Fruit fly (Drosophila melanogaster) ovary, adult (tissue): ENCODE results near the gene nwk.

Experiments used
- CG17801 ChIP-seq: fragments of 200-800 bp; optimal IDR thresholded peaks from 2 replicates; lab custom pipeline; 2019; ENCODE audit warnings: missing biosample characterization, mild to moderate bottlenecking, missing genetic modification characterization, moderate library complexity; ENCODE audit not compliant: partially characterized antibody

Gene nwk

dm6 chr3L:9126888-9127689 is 10.6 kb upstream of the nwk start:
- TF ChIP-seq CG17801 (GFP tag; lab: Kevin White, UChicago), result no peak

DNA sequence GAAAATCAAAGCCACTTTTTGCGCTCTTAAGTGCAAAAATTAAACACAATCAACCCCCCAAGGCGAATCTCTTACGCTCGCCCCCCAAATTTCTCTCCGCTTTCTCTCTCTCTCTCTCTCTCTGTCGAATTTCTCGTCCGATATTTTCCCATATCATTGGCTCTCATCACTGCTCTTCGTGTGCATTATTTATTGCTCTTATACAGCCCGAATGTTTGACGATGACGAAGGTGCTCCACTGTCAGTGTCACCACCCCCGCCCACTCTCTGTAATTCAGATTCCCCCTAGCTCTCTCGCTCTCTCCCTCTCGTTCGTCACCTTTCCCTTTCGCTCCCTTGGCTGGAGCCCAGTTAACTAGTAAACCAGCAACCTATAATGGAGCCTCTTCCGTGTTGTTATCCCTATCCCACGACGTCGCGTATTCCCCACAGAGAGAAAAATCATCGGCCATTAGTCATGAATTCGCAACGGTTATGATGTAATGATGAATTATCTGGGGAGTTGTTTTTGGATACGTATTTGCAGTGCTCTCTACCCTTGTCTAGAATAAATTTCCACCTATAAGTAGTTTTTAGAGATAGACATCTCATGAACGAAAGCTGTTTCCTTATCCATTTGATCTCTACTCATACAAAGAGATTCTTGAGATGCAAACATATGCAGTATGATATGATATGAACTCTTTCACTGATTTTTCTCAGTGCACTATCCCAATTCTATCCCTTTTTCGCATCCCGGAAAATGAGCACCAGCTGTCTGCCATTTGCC is 9.8 kb upstream of the nwk start:
- no peak for TF ChIP-seq CG17801 (GFP tag; lab: Kevin White, UChicago)

DNA sequence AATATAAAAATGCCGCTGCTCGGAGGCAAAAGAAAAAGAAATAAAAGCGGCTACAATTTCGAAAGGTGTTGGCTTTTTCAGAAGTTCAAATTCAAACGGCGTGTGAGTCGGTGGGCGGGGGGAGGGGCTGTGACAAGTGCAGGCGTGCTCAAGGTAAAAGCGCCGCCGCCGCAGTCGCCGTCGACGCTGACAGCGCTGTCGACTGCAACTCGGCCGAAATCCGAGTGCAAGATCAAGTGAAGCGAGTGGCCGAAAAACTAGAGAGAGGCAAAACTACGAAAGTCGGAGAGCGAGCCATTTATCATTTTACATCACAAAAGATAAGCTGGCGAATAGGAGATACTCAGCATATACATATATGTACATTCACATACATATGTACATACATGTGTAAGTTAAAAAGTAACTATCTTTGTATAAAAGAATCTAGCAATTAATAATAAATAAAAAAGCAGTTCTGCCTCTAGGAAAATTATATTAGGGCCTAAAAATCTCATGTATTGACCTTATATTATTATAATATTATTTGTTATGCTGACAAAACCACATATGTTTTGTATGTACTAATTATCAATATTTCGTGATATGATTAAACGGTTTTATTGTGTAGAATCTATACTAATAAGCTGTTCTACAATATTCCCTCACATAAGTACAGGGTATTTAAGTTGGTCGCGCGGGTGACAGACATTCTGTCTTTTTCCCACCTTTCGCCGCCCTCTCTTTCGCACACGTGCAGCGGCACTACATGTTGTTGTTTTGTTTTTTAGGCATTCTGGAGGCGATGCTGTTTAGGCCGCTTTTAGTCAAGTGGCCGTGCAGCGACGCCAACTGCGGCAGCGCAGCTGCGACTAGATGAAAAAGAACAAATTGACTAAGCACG is 8.7 kb upstream of the nwk start:
- no peak for TF ChIP-seq CG17801 (GFP tag; lab: Kevin White, UChicago)

DNA sequence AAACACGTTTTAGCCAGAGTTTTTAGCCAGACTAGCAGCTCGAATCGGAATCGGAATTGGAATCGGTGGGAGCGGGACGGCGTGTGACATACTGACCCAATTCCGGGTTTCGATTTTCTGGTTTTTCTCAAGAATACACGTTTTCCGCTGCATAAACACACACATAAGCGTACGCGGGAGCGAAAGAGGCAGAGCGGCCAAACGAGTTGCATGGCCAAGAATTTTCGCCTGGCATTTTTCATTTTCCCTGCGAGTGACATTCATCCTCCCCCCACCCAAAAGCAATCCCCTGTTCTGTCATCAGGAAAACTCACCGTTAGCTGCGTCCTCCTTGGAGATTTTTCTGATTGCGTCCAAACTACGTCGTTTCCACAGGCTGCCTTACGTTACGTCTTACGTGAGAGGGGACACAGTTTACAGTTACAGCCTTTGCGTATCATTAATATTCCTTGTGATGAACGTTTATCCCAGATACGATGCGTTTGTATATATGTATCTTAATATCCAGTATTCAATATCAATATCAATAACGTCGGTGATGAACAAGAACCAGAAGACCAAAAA is 8.0 kb upstream of the nwk start:
- no peak for TF ChIP-seq CG17801 (GFP tag; lab: Kevin White, UChicago)

DNA sequence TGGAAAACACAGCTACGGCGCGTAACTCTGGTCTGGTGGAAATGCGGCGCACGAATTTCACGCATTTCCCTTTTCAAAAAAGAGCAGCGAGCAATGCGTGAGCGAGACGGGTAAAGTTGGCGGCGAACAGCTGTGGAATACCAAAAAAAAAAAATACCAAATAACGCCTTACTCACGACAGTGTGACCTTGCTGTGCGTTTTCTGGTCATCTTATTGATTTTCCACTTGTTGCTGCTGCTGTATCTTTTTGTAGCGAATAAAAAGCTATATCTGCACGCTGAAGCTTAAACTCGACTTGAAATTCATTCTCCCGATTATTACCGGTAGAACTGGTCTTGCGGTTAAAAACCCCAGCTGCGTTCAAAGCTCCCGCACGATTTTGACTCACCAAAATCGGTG is 3.3 kb upstream of the nwk start, which contains the start of the genes bol and Dhpr:
bol (minus strand) TSS at position 57 of the 400 bp plus-strand sequence.
Dhpr (plus strand) TSS at position 212 of the 400 bp plus-strand sequence.
- no peak for TF ChIP-seq CG17801 (GFP tag; lab: Kevin White, UChicago)

- no peak for TF ChIP-seq CG17801 (GFP tag; lab: Kevin White, UChicago)
These were observed 1.9 kb upstream of the nwk start for dm6 chr3L:9135792-9136191.

DNA sequence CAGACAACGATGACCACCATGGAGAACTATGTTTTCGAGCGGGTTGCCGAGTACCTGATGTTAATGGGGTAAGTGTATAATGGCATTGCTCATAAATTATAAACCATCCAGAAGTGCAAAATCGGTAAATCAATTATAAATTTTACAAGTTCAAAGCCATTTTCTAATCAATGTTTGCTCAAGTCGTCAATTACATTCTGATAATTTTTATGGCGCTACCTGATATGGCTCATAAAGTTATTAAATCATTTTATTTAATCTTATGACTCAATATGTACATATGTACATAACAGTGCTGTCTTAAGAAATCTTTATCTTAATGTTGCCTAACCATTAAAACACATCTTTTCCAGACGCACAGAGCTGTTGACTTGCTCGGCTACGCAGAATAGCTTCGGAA is 1.9 kb downstream of the nwk start:
- TF ChIP-seq CG17801 (GFP tag; lab: Kevin White, UChicago), result no peak

dm6 chr3L:9141998-9142397 is 4.3 kb downstream of the nwk start:
- TF ChIP-seq CG17801 (GFP tag; lab: Kevin White, UChicago), result no peak

dm6 chr3L:9151183-9151786 is 13.6 kb downstream of the nwk start:
- no peak for TF ChIP-seq CG17801 (GFP tag; lab: Kevin White, UChicago)

- TF ChIP-seq CG17801 (GFP tag; lab: Kevin White, UChicago), result no peak
These were observed 44.5 kb downstream of the nwk start, which contains the start of gene Rdl for dm6 chr3L:9182053-9182572. Gene Rdl (minus strand): TSS chr3L:9182149.

DNA sequence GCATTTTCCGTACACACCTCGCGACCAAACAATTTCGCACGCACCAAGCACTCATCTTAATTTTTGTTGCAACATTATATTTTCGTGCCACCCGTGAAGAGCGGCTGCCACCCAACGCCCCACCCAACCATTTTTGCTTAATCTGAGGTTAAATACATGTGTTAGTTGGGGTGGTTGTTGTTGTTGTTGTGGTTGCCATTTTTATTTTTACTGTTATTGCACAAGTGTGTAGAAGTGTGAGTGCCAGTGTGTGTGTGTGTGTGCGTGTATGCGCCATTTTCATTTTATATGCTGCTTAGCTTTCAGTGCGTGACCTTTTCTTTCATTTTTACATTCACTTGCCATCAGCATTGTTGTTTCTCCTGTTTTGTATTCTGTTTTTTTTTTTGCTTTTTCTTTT is 51.0 kb downstream of the nwk start:
- TF ChIP-seq CG17801 (GFP tag; lab: Kevin White, UChicago), result no peak

DNA sequence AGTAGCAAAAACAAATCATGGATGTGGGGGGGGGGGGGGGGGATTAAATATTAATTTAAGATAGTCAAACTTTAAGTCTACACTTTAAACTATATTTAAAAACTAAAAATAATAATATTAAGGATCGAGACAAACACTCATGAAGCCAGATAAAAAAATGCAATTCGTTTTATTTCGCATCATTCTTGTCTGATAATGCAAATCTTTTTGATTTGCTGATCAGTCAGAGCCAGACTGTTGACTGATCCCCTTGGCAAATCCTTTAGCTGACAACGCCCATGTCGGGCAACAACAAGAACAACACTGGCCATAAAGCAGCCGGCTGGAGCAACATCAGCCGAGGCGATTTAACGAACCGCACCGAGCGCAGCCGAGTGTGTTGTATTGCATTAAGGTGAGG is 55.3 kb downstream of the nwk start:
- TF ChIP-seq CG17801 (GFP tag; lab: Kevin White, UChicago), result no peak
